Worm (Caenorhabditis elegans): ENCODE data around the gene W01B6.8.

DNA sequence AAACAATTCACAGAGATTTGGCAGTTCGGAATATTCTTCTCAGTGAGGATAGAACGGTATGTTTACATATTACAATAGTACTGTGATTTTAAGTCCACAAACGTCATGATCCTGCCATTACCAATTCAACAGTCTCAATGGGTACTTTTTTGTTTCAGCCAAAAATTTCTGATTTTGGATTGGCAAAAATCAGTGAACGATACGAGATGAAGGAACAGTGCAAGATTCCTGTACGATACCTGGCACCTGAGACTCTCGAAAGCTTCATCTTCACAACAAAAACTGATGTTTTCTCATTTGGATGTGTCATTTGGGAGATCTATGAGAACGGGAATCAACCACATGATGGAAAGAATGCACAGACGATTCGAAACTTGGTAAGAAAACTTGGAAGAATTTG lies 6.2 kb downstream of the W01B6.8 start:
- TF ChIP-seq fkh-6 (tag; optimal IDR thresholded peaks at IDR 0.05) = no peak
- no peak for TF ChIP-seq fkh-10 (GFP tag; optimal IDR thresholded peaks at IDR 0.05)
- TF ChIP-seq ceh-48 (tag; optimal IDR thresholded peaks at IDR 0.05) = no peak
- TF ChIP-seq nhr-11 (tag; optimal IDR thresholded peaks at IDR 0.05) = no peak
